Worm (Caenorhabditis elegans) whole organism, L4/young adult: ENCODE results near the gene F58G1.3.

Experiments used
- dao-5 ChIP-seq: sonication (generic microtip); optimal IDR thresholded peaks from 2 replicates; lab custom pipeline; 2016; ENCODE audit warnings: missing genotype, missing genetic modification characterization, moderate library complexity, missing compliant biosample characterization
- him-1 ChIP-seq: sonication (generic microtip); optimal IDR thresholded peaks from 2 replicates; lab custom pipeline; 2016; ENCODE audit warnings: missing genotype, missing genetic modification reagents, missing genetic modification characterization, missing compliant biosample characterization

DNA sequence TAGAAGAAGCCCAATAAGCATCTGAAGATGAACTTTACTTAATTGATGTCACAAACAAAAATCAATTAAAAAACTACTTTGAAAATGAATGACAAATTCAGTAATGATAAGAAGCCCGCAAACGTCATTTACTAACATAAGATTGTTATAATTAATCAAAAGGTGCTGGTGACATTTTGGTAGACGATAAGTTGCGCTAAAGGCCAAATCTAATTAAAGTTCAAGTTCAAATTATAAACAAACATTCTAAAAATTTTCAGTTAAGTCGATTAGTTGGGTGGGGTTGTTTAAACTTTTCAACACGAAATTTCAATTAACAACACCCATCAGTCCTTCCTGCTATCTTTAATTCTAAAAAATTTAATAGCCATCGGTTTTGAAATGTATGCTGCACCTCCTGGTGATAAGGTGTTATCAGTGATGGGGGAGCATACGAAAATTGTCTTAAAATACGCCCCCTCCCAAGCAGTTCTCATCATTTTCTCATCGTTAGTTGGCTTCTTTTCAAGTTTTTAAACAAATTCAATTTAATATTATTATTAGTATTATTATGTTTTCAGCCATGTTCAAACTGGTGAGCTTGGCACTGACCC is 33.0 kb downstream of the F58G1.3 start, which contains the start of the genes clec-62 and clec-63:
- TF ChIP-seq dao-5 (tag; lab: Kevin White, UChicago) (no peak), him-1 (no peak)
